Worm (Caenorhabditis elegans): ENCODE measurements around the gene F59A6.2.

F59A6.2 gene

DNA sequence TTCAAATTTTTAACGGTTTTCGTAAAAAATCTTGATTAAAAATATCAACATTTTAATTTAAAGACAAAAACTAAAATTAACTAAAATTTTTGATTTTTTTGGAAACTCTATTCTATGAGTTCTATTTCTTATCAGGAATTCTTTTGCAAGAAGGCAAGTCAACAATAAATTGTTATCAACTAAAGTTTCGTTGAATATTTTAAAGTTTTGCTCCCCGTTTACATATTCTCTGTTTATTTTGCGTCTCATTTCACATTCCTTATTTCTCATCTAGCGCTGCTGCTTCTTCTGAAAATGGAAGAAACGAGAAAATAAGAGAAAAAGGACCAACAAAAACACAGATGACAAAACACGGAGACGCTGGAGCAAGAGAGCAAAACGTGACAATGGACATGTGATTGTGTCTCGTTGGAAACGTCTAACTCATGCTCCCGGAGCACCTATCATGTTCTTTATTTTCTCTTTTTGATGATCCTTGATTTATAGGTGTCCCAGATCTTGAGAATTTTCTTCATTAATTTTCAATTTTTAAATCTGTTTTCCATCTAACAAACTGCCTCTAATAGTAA, 6.1 kb downstream of the F59A6.2 start:
- TF ChIP-seq nhr-129 (tag; optimal IDR thresholded peaks at IDR 0.05) (peak; percentile 65), fos-1 (tag; optimal IDR thresholded peaks at IDR 0.05) (peak; percentile 47), gmeb-1 (tag; optimal IDR thresholded peaks at IDR 0.05) (no peak), C34F6.9 (tag; optimal IDR thresholded peaks at IDR 0.05) (peak; percentile 33)

DNA sequence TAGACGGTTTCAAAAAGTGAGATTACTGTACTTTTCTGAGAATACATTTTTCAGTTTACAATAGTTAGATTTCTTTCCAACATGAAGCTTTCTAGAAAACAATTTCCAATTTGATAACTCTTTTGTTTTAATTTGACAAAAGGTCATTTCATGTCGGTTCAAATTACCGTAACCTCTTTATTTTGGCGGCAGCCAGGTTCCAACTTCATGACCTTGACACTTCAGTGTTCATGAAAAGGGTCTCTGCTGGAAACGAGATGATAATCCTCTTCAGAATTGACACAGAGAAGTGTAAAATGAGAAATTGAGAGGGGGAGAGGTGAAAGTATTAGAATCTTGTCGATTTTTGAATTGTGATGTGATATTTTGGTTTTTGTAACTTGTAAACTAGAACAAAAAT, 7.0 kb downstream of the F59A6.2 start:
- TF ChIP-seq Y55F3AM.14 (GFP tag; optimal IDR thresholded peaks at IDR 0.05) (no peak), egl-27 (tag; optimal IDR thresholded peaks at IDR 0.05) (no peak), snpc-4 (tag; optimal IDR thresholded peaks at IDR 0.05) (no peak), mbf-1 (tag; optimal IDR thresholded peaks at IDR 0.05) (no peak), ceh-16 (tag; optimal IDR thresholded peaks at IDR 0.05) (no peak), ztf-4 (tag; optimal IDR thresholded peaks at IDR 0.05) (no peak), C34F6.9 (tag; optimal IDR thresholded peaks at IDR 0.05) (no peak), dmd-4 (tag; optimal IDR thresholded peaks at IDR 0.05) (no peak), gmeb-1 (tag; optimal IDR thresholded peaks at IDR 0.05) (no peak), nhr-11 (tag; optimal IDR thresholded peaks at IDR 0.05) (no peak), blmp-1 (tag; optimal IDR thresholded peaks at IDR 0.05; ENCODE audit: insufficient read depth) (peak; percentile 39), nhr-25 (tag; optimal IDR thresholded peaks at IDR 0.05) (peak; percentile 60), nhr-21 (tag; optimal IDR thresholded peaks at IDR 0.05) (no peak)

ce11 chrII:5022381-5022855, 7.9 kb downstream of the F59A6.2 start, which contains the start of the genes nsy-1 and F59A6.13:
TSS of gene nsy-1 (plus strand) at chrII:5022757.
TSS of gene F59A6.13 (plus strand) at chrII:5022805.
- peak; percentile 35 for TF ChIP-seq sma-9 (GFP tag; optimal IDR thresholded peaks at IDR 0.05)
- TF ChIP-seq sma-9 (tag; optimal IDR thresholded peaks at IDR 0.05), result no peak
- peak; percentile 61 for TF ChIP-seq fos-1 (tag; optimal IDR thresholded peaks at IDR 0.05)
- no peak for TF ChIP-seq aly-2 (tag; optimal IDR thresholded peaks at IDR 0.05)
- TF ChIP-seq nhr-23 (tag; optimal IDR thresholded peaks at IDR 0.05), result no peak
- TF ChIP-seq ztf-11 (tag; optimal IDR thresholded peaks at IDR 0.05), result no peak
- no peak for TF ChIP-seq mab-5 (tag; optimal IDR thresholded peaks at IDR 0.05)
- no peak for TF ChIP-seq sma-3 (GFP tag; optimal IDR thresholded peaks at IDR 0.05)

ce11 chrII:5027952-5028351, 13.5 kb downstream of the F59A6.2 start:
- TF ChIP-seq unc-39 (tag; optimal IDR thresholded peaks at IDR 0.05), result no peak

- TF ChIP-seq nhr-129 (tag; optimal IDR thresholded peaks at IDR 0.05) (no peak), mab-5 (tag; optimal IDR thresholded peaks at IDR 0.05) (no peak), sma-3 (GFP tag; optimal IDR thresholded peaks at IDR 0.05) (no peak), nhr-23 (tag; optimal IDR thresholded peaks at IDR 0.05) (no peak), crh-2 (tag; optimal IDR thresholded peaks at IDR 0.05) (no peak), gmeb-1 (tag; optimal IDR thresholded peaks at IDR 0.05) (no peak), nhr-11 (tag; optimal IDR thresholded peaks at IDR 0.05) (no peak), nhr-12 (tag; optimal IDR thresholded peaks at IDR 0.05) (no peak), nhr-237 (tag; optimal IDR thresholded peaks at IDR 0.05) (no peak), ztf-4 (tag; optimal IDR thresholded peaks at IDR 0.05) (no peak), skn-1 (tag; optimal IDR thresholded peaks at IDR 0.05) (no peak), peb-1 (tag; optimal IDR thresholded peaks at IDR 0.05) (no peak), mdl-1 (tag; optimal IDR thresholded peaks at IDR 0.05) (no peak), sma-9 (GFP tag; optimal IDR thresholded peaks at IDR 0.05) (no peak), sma-9 (tag; optimal IDR thresholded peaks at IDR 0.05) (no peak), ztf-11 (tag; optimal IDR thresholded peaks at IDR 0.05) (no peak), lin-13 (GFP tag; optimal IDR thresholded peaks at IDR 0.05) (no peak), lin-11 (tag; optimal IDR thresholded peaks at IDR 0.05) (no peak), snpc-4 (tag; optimal IDR thresholded peaks at IDR 0.05) (no peak), Y55F3AM.14 (GFP tag; optimal IDR thresholded peaks at IDR 0.05) (no peak), unc-62 (GFP tag; optimal IDR thresholded peaks at IDR 0.05) (no peak)
Observed at ce11 chrII:5031612-5032011, 17.1 kb downstream of the F59A6.2 start, which contains the start of gene wdr-83. TSS of gene wdr-83 (minus strand) at chrII:5031712.

DNA sequence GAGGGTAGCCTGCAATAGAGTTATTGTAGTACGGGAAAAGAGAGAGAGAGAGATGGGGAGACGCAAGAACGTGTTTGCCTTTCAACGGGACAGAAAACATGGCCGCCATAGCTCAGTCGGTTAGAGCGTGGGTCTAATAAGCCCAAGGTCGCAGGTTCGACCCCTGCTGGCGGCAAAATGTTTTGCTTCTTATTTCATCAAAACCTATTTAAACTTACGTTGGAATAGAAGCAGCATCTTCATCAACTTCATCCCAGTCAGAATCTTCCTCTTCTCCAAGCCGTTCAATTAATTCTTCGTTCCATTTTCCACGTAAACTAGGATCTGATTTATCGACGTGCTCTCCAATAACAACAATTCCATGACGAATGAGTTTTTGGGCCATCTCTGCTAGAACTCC, 18.2 kb downstream of the F59A6.2 start:
- TF ChIP-seq nhr-10 (tag; optimal IDR thresholded peaks at IDR 0.05), result no peak
- TF ChIP-seq ztf-1 (GFP tag; conservative IDR thresholded peaks at IDR 0.05), result no peak
- peak; percentile 70 for TF ChIP-seq F13H6.1 (tag; optimal IDR thresholded peaks at IDR 0.05)
- TF ChIP-seq ama-1 (optimal IDR thresholded peaks at IDR 0.05), result no peak
- TF ChIP-seq mdl-1 (tag; optimal IDR thresholded peaks at IDR 0.05), result peak in 1 of 2 experiments; percentile 10
- peak; percentile 59 for TF ChIP-seq fos-1 (tag; optimal IDR thresholded peaks at IDR 0.05)
- no peak for TF ChIP-seq mab-5 (tag; optimal IDR thresholded peaks at IDR 0.05)
- peak; percentile 13 for TF ChIP-seq ceh-16 (tag; optimal IDR thresholded peaks at IDR 0.05)
- peak; percentile 32 to 59 for TF ChIP-seq lsy-2 (tag; optimal IDR thresholded peaks at IDR 0.05)
- peak; percentile 11 for TF ChIP-seq lin-11 (tag; optimal IDR thresholded peaks at IDR 0.05)
- TF ChIP-seq C34F6.9 (tag; optimal IDR thresholded peaks at IDR 0.05), result peak; percentile 34
- peak; percentile 36 for TF ChIP-seq nhr-21 (tag; optimal IDR thresholded peaks at IDR 0.05)
- no peak for TF ChIP-seq blmp-1 (tag; optimal IDR thresholded peaks at IDR 0.05; ENCODE audit: insufficient read depth)
- peak; percentile 26 for TF ChIP-seq sma-9 (GFP tag; optimal IDR thresholded peaks at IDR 0.05)
- no peak for TF ChIP-seq sma-9 (tag; optimal IDR thresholded peaks at IDR 0.05)
- peak; percentile 55 for TF ChIP-seq unc-55 (GFP tag; optimal IDR thresholded peaks at IDR 0.05)
- TF ChIP-seq elt-3 (tag; optimal IDR thresholded peaks at IDR 0.05), result no peak
- TF ChIP-seq lin-39 (tag; optimal IDR thresholded peaks at IDR 0.05), result no peak
- peak; percentile 7 for TF ChIP-seq snpc-4 (tag; optimal IDR thresholded peaks at IDR 0.05)
- TF ChIP-seq gmeb-1 (tag; optimal IDR thresholded peaks at IDR 0.05), result peak; percentile 54
- TF ChIP-seq sem-4 (tag; optimal IDR thresholded peaks at IDR 0.05), result no peak
- TF ChIP-seq crh-2 (tag; optimal IDR thresholded peaks at IDR 0.05), result no peak
